Worm (Caenorhabditis elegans): ENCODE results near the gene srsx-27.

DNA sequence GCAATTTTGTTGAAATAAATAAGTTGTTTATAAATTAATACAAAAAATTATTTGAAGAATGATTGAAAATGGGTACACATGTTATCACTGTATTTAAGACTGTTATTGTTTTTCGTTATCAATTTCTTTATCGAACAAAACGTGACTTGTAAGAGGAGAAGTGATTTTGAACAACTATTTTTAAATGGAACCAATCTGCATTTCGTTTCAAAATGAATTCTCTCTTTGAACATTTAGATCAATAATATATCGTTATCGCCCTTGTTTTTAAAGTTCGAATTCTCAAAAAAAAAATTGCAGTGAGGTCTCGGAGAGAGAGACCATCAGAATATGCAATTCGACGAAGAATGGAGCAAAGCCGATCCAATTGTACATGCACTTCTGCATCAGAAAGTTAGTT, 29.4 kb downstream of the srsx-27 start, which contains the start of gene cul-5:
- no peak for TF ChIP-seq nhr-12 (tag; optimal IDR thresholded peaks at IDR 0.05)
- no peak for TF ChIP-seq aly-2 (tag; optimal IDR thresholded peaks at IDR 0.05)
- TF ChIP-seq xbp-1 (tag; optimal IDR thresholded peaks at IDR 0.05): no peak
- TF ChIP-seq vab-15 (tag; optimal IDR thresholded peaks at IDR 0.05): no peak
- no peak for TF ChIP-seq unc-62 (GFP tag; optimal IDR thresholded peaks at IDR 0.05)
- no peak for TF ChIP-seq nhr-76 (tag; optimal IDR thresholded peaks at IDR 0.05)
- no peak for TF ChIP-seq lsy-2 (tag; optimal IDR thresholded peaks at IDR 0.05)
- no peak for TF ChIP-seq elt-3 (tag; optimal IDR thresholded peaks at IDR 0.05)
- no peak for TF ChIP-seq fkh-10 (GFP tag; optimal IDR thresholded peaks at IDR 0.05)
- TF ChIP-seq nhr-237 (tag; optimal IDR thresholded peaks at IDR 0.05): no peak
- no peak for TF ChIP-seq lin-15B (tag; optimal IDR thresholded peaks at IDR 0.05)

Measured in whole organism, L1 larva.